Worm (Caenorhabditis elegans) whole organism, L4 larva: Measurements from ENCODE around the gene Y50E8A.1.
A peak's percentile ranks its signal among the peaks of the same experiment; 100 is the strongest.

Experiments
- D1046.2 ChIP-seq: fragments of 200-800 bp; sonication (Bioruptor generic); IDR thresholded peaks from 2 replicates; pipeline ENCODE4 v1.3.6; 2022; ENCODE audit warnings: missing genetic modification characterization, missing compliant biosample characterization
- F10B5.3 ChIP-seq: sonication (generic microtip); optimal IDR thresholded peaks from 2 replicates; lab custom pipeline; 2016; ENCODE audit warnings: mild to moderate bottlenecking, missing genetic modification characterization, missing compliant biosample characterization
- F37D6.2 ChIP-seq: sonication (generic microtip); optimal IDR thresholded peaks from 2 replicates; lab custom pipeline; 2016; ENCODE audit warnings: mild to moderate bottlenecking, missing genetic modification characterization, missing compliant biosample characterization
- F44E2.7 ChIP-seq: fragments of 200-800 bp; sonication (Bioruptor generic); IDR thresholded peaks from 2 replicates; pipeline ENCODE4 v2.1.2; 2022; ENCODE audit warnings: missing genetic modification characterization, missing compliant biosample characterization
- F49E8.2 ChIP-seq: sonication (generic microtip); optimal IDR thresholded peaks from 2 replicates; lab custom pipeline; 2016; ENCODE audit warnings: missing compliant biosample characterization, mild to moderate bottlenecking, missing genetic modification characterization, borderline replicate concordance
- R02D3.7 ChIP-seq: fragments of 150-350 bp; sonication (generic microtip); optimal IDR thresholded peaks from 3 replicates; lab custom pipeline; 2014; ENCODE audit warnings: missing biosample characterization, missing genetic modification characterization
- Y5F2A.4 ChIP-seq: fragments of 200-800 bp; sonication (Bioruptor generic); optimal IDR thresholded peaks from 2 replicates; lab custom pipeline; 2018; ENCODE audit warnings: mild to moderate bottlenecking, missing genetic modification characterization, missing compliant biosample characterization
- Y75B8A.6 ChIP-seq: fragments of 200-800 bp; sonication (Bioruptor generic); IDR thresholded peaks from 2 replicates; pipeline ENCODE4 v1.3.6; 2022; ENCODE audit warnings: missing genetic modification reagents, missing genetic modification characterization, missing compliant biosample characterization
- ama-1 ChIP-seq: fragments of 150-350 bp; optimal IDR thresholded peaks from 2 replicates; lab custom pipeline; 2014; ENCODE audit warnings: inconsistent platforms, mixed read lengths
- arid-1 ChIP-seq: fragments of 200-800 bp; sonication (Bioruptor generic); conservative IDR thresholded peaks from 2 replicates; pipeline ENCODE4 v1.3.6; 2022; ENCODE audit warnings: missing genetic modification reagents, missing genetic modification characterization, missing compliant biosample characterization
- attf-4 ChIP-seq: sonication (generic microtip); optimal IDR thresholded peaks from 3 replicates; lab custom pipeline; 2017; ENCODE audit warnings: missing biosample characterization, missing genetic modification characterization
- ceh-28 ChIP-seq: fragments of 150-350 bp; optimal IDR thresholded peaks from 2 replicates; lab custom pipeline; 2014; ENCODE audit warnings: missing biosample characterization, missing genetic modification reagents, missing genetic modification characterization
- ceh-62 ChIP-seq: sonication (generic microtip); optimal IDR thresholded peaks from 2 replicates; lab custom pipeline; 2017; ENCODE audit warnings: missing biosample characterization, missing genetic modification characterization
- ceh-82 ChIP-seq: sonication (generic microtip); optimal IDR thresholded peaks from 2 replicates; lab custom pipeline; 2017; ENCODE audit warnings: missing biosample characterization, missing genetic modification characterization
- daf-16 ChIP-seq, 3 experiments: sonication (generic microtip); optimal IDR thresholded peaks; 2 replicates each; lab custom pipeline; 2016 to 2017; ENCODE audit warnings: missing genetic modification characterization in 3 of 3, missing genetic modification reagents in 3 of 3, mild to moderate bottlenecking in 2 of 3, missing compliant biosample characterization in 2 of 3, missing biosample characterization in 1 of 3, moderate library complexity in 1 of 3
- daf-8 ChIP-seq: fragments of 200-800 bp; sonication (Bioruptor generic); IDR thresholded peaks from 2 replicates; pipeline ENCODE4 v1.3.6; 2022; ENCODE audit warnings: missing genetic modification characterization, missing compliant biosample characterization
- dmd-9 ChIP-seq: fragments of 200-800 bp; sonication (Bioruptor generic); IDR thresholded peaks from 2 replicates; pipeline ENCODE4 v1.3.6; 2022; ENCODE audit warnings: missing genetic modification reagents, missing genetic modification characterization, missing compliant biosample characterization
- duxl-1 ChIP-seq: sonication (generic microtip); optimal IDR thresholded peaks from 2 replicates; lab custom pipeline; 2016; ENCODE audit warnings: mild to moderate bottlenecking, missing genetic modification characterization, moderate library complexity, missing compliant biosample characterization; ENCODE audit not compliant: poor library complexity
- egl-27 ChIP-seq: sonication (generic microtip); optimal IDR thresholded peaks from 3 replicates; lab custom pipeline; 2017; ENCODE audit warnings: missing biosample characterization, missing genetic modification reagents, missing genetic modification characterization
- egl-43 ChIP-seq: fragments of 200-800 bp; sonication (Bioruptor generic); IDR thresholded peaks from 2 replicates; pipeline ENCODE4 v1.3.6; 2022; ENCODE audit warnings: missing genetic modification reagents, missing genetic modification characterization, missing compliant biosample characterization
- gei-8 ChIP-seq: fragments of 200-800 bp; sonication (Bioruptor generic); optimal IDR thresholded peaks from 2 replicates; lab custom pipeline; 2018; ENCODE audit warnings: mild to moderate bottlenecking, missing genetic modification characterization, missing compliant biosample characterization
- lim-7 ChIP-seq: fragments of 200-800 bp; sonication (Bioruptor generic); IDR thresholded peaks from 2 replicates; pipeline ENCODE4 v1.3.6; 2022; ENCODE audit warnings: missing genetic modification characterization, missing compliant biosample characterization
- lin-38 ChIP-seq: fragments of 200-800 bp; sonication (Bioruptor generic); IDR thresholded peaks from 2 replicates; pipeline ENCODE4 v1.3.6; 2022; ENCODE audit warnings: missing genetic modification reagents, missing genetic modification characterization, missing compliant biosample characterization
- lin-39 ChIP-seq: fragments of 150-350 bp; optimal IDR thresholded peaks from 2 replicates; lab custom pipeline; 2014; ENCODE audit warnings: missing biosample characterization, missing genetic modification reagents, missing genetic modification characterization
- madf-5 ChIP-seq, 2 experiments: fragments of 200-800 bp; sonication (Bioruptor generic); IDR thresholded peaks; 2 replicates each; pipeline ENCODE4 v1.3.6; 2022; ENCODE audit warnings: missing compliant biosample characterization in 2 of 2, missing genetic modification characterization in 2 of 2
- mdl-1 ChIP-seq, 2 experiments: fragments of 150-350 bp in 1 of 2; sonication (generic microtip) in 1 of 2; optimal IDR thresholded peaks; 2 replicates each; lab custom pipeline; 2014 to 2017; ENCODE audit warnings: missing biosample characterization in 2 of 2, missing genetic modification characterization in 2 of 2
- mdt-29 ChIP-seq: fragments of 200-800 bp; sonication (Bioruptor generic); IDR thresholded peaks from 2 replicates; pipeline ENCODE4 v1.3.6; 2022; ENCODE audit warnings: missing genetic modification reagents, missing genetic modification characterization, missing compliant biosample characterization
- mep-1 ChIP-seq: fragments of 150-350 bp; sonication (generic microtip); optimal IDR thresholded peaks from 3 replicates; lab custom pipeline; 2014; ENCODE audit warnings: missing biosample characterization, missing genetic modification characterization
- mxl-2 ChIP-seq: fragments of 200-800 bp; sonication (Bioruptor generic); conservative IDR thresholded peaks from 2 replicates; pipeline ENCODE4 v1.3.6; 2022; ENCODE audit warnings: missing genetic modification reagents, missing genetic modification characterization, missing compliant biosample characterization
- nhr-10 ChIP-seq: fragments of 150-350 bp; optimal IDR thresholded peaks from 2 replicates; lab custom pipeline; 2014; ENCODE audit warnings: missing biosample characterization, missing genetic modification characterization
- nhr-102 ChIP-seq: sonication (generic microtip); optimal IDR thresholded peaks from 2 replicates; lab custom pipeline; 2016; ENCODE audit warnings: mild to moderate bottlenecking, missing genetic modification characterization, moderate library complexity, missing compliant biosample characterization
- nhr-111 ChIP-seq: fragments of 200-800 bp; sonication (Bioruptor generic); optimal IDR thresholded peaks from 2 replicates; lab custom pipeline; 2018; ENCODE audit warnings: mild to moderate bottlenecking, missing genetic modification characterization, missing compliant biosample characterization
- nhr-41 ChIP-seq: fragments of 200-800 bp; sonication (Bioruptor generic); IDR thresholded peaks from 2 replicates; pipeline ENCODE4 v1.3.6; 2022; ENCODE audit warnings: missing genetic modification reagents, missing genetic modification characterization, missing compliant biosample characterization
- php-3 ChIP-seq: fragments of 200-800 bp; sonication (Bioruptor generic); IDR thresholded peaks from 2 replicates; pipeline ENCODE4 v1.3.6; 2022; ENCODE audit warnings: missing genetic modification reagents, missing genetic modification characterization, missing compliant biosample characterization
- set-16 ChIP-seq: fragments of 200-800 bp; sonication (Bioruptor generic); IDR thresholded peaks from 2 replicates; pipeline ENCODE4 v1.3.6; 2022; ENCODE audit warnings: missing genetic modification reagents, missing genetic modification characterization, missing compliant biosample characterization
- tag-97 ChIP-seq: fragments of 200-800 bp; sonication (Bioruptor generic); IDR thresholded peaks from 2 replicates; pipeline ENCODE4 v1.3.6; 2022; ENCODE audit warnings: missing genetic modification characterization, missing compliant biosample characterization
- unc-130 ChIP-seq: sonication (generic microtip); optimal IDR thresholded peaks from 2 replicates; lab custom pipeline; 2016; ENCODE audit warnings: missing genetic modification reagents, missing genetic modification characterization, missing compliant biosample characterization
- unc-62 ChIP-seq, 3 experiments: fragments of 150-350 bp in 1 of 3; sonication (generic microtip); optimal IDR thresholded peaks in 2 of 3; peaks in 1 of 3; 1 replicate in 1 of 3; 2 replicates in 2 of 3; lab custom pipeline; 2014 to 2017; ENCODE audit warnings: missing biosample characterization in 3 of 3, missing genetic modification characterization in 3 of 3, missing genetic modification reagents in 3 of 3, missing genotype in 1 of 3
- vab-7 ChIP-seq: fragments of 200-800 bp; sonication (Bioruptor generic); IDR thresholded peaks from 2 replicates; pipeline ENCODE4 v1.3.6; 2022; ENCODE audit warnings: missing genetic modification reagents, missing genetic modification characterization, missing compliant biosample characterization
- zfp-2 ChIP-seq: sonication (generic microtip); optimal IDR thresholded peaks from 2 replicates; lab custom pipeline; 2016; ENCODE audit warnings: mild to moderate bottlenecking, missing genetic modification characterization, missing compliant biosample characterization
- zip-2 ChIP-seq: fragments of 150-350 bp; optimal IDR thresholded peaks from 2 replicates; lab custom pipeline; 2014; ENCODE audit warnings: missing biosample characterization, missing genetic modification characterization
- ztf-7 ChIP-seq: fragments of 150-350 bp; optimal IDR thresholded peaks from 2 replicates; lab custom pipeline; 2014; ENCODE audit warnings: missing biosample characterization, missing genetic modification characterization

Gene Y50E8A.1

DNA sequence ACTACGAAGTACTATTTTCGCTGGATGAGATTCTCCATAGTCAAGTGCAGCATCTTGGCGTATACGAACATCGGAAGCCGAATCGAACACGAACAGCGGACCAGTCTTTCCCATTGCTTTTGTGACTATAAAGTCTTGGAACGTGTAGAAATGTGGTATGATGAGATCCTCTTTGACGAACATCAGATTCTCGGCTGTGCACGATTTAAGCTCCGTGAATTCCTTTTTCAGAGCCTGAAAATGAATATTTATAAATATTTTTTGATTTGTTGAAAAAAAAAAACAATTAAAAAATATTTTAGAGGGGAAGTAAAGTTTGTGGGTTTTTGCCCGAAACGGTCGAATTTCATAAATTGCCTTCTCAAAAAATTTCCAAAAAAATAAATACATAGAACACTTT lies 42.8 kb upstream of the Y50E8A.1 start:
- TF ChIP-seq tag-97 (GFP tag; lab: Robert Waterston, UW): no peak

DNA sequence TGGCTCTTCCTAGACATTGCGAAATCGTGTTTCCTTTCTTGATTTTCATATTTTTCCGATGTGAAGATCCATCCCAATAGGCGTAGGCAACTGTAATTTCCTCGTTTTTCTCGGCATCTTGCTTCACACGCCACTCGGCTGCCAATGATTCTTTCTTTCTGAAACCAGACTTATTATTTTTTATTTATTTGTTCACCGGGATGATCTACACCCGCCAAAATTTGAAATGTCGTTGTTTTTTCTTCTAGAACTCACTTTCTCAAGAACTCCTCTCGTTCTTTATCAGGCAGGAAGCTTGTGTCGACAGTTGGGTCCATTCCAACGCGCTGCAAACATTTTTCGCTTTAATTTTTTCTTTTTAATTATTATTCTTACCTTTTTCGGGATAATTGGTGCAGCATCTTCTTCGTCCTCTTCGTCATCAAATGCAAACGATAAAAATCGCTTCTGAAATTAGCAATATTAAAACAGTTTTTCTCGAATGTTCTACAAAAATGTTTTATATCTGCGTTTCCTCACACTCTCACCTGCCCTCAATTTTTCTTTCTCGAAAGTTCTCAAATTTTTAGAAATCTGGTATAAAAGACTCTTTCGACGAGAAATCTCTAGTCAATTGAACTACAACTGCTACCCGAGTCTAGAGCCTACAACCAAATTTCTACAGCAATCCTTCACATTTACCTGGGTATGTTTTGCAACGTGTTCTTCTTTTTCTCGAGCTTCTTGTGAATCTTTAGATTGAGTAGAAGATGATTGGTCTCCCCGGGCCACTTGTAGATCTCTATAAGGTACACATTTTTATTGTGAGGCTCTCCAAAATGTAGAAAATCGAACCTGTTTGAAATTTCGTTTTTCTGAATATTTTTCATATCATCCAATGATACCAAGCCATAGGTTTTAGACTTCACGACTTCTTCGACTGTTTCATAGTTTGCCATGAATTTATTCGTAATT lies 42.1 kb upstream of the Y50E8A.1 start, which contains the start of gene hsp-90:
TSS of gene hsp-90 (plus strand) at position 560 of the 954 bp plus-strand sequence.
- TF ChIP-seq lin-39 (no peak), lim-7 (GFP tag; lab: Robert Waterston, UW) (0 out of 2 replicates have a peak, but pooled peaks have one; percentile 22), mdt-29 (GFP tag; lab: Robert Waterston, UW) (0 out of 2 replicates have a peak, but pooled peaks have one; percentile 9), ama-1 (lab: Kevin White, UChicago) (peak; percentile 54), arid-1 (no peak), mdl-1 (tag; optimal IDR thresholded peaks at IDR 0.05; lab: Kevin White, UChicago) (no peak), vab-7 (GFP tag; lab: Robert Waterston, UW) (no peak)

DNA sequence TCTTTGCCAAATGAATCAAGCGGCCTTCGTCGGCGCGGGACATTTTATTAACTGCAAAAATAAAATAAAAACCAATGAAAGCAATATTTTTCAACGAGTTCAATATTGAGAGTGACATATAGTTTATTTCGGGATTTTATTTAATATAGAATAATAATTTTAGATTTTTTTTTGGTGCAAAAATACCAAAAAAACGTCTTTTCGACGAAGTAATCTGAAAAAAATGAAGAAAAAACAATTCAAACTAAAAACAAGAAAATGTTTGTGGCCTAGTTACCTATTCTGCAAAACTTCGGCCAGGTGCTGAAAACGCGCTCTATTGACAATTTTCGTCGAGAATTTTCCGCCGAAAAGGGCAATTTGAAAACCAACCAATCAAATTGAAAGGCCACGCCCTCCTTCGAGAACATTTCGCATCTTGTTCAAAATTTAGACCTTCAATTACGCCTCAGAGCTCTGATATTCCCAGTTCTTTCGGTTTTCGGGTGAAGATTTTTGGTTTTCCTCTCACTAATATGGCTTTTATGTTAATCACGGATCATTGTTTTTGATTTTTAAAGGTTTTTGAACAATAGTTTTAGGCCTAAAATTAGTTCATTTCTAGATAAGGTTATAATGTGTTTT lies 41.1 kb upstream of the Y50E8A.1 start, which contains the start of gene C47E8.4:
TSS of gene C47E8.4 (minus strand) at position 51 of the 624 bp plus-strand sequence.
- TF ChIP-seq duxl-1 (tag; lab: Kevin White, UChicago): peak; percentile 96
- peak; percentile 97 for TF ChIP-seq nhr-102 (tag; lab: Kevin White, UChicago)
- peak; percentile 98 for TF ChIP-seq mep-1 (tag; lab: Kevin White, UChicago)
- peak; percentile 86; the same call in 1 of the 2 replicates for TF ChIP-seq daf-8 (GFP tag; lab: Robert Waterston, UW)
- no peak for TF ChIP-seq attf-4
- TF ChIP-seq F37D6.2 (tag; lab: Kevin White, UChicago): peak; percentile 96
- TF ChIP-seq egl-43 (GFP tag; lab: Robert Waterston, UW): peak; percentile 89; the same call in 1 of the 2 replicates
- TF ChIP-seq F10B5.3 (tag; lab: Kevin White, UChicago): peak; percentile 92
- TF ChIP-seq mxl-2 (GFP tag; lab: Robert Waterston, UW): peak; percentile 63; the same call in 1 of the 2 replicates
- peak; percentile 64 for TF ChIP-seq set-16 (GFP tag; lab: Robert Waterston, UW)
- TF ChIP-seq F49E8.2 (tag; lab: Kevin White, UChicago): peak; percentile 95
- peak; percentile 90 for TF ChIP-seq zip-2 (tag; lab: Kevin White, UChicago)
- peak; percentile 65; the same call in 1 of the 2 replicates for TF ChIP-seq nhr-41 (GFP tag; lab: Robert Waterston, UW)
- TF ChIP-seq madf-5 (GFP tag; IDR thresholded peaks at IDR 0.05; lab: Robert Waterston, UW): peak; percentile 74 to 81; a peak in 2 of 4 replicates
- peak; percentile 99 for TF ChIP-seq lin-38 (GFP tag; lab: Robert Waterston, UW)
- TF ChIP-seq mdl-1 (tag; optimal IDR thresholded peaks at IDR 0.05; lab: Kevin White, UChicago): peak in 1 of 2 experiments; percentile 48
- no peak for TF ChIP-seq F44E2.7 (GFP tag; lab: Robert Waterston, UW)
- TF ChIP-seq D1046.2 (GFP tag; lab: Robert Waterston, UW): peak; percentile 83; the same call in 1 of the 2 replicates
- TF ChIP-seq ceh-82 (tag; lab: Kevin White, UChicago): no peak
- TF ChIP-seq Y5F2A.4 (GFP tag; lab: Kevin White, UChicago): peak; percentile 25
- TF ChIP-seq dmd-9 (GFP tag; lab: Robert Waterston, UW): peak; percentile 99
- TF ChIP-seq php-3: peak; percentile 89
- TF ChIP-seq nhr-111 (GFP tag; lab: Kevin White, UChicago): peak; percentile 54
- TF ChIP-seq nhr-10 (tag; lab: Kevin White, UChicago): peak; percentile 82
- peak; percentile 59 for TF ChIP-seq ztf-7 (tag; lab: Kevin White, UChicago)
- peak; percentile 64 for TF ChIP-seq zfp-2 (tag; lab: Kevin White, UChicago)
- TF ChIP-seq ceh-62: no peak
- TF ChIP-seq egl-27: no peak
- TF ChIP-seq ceh-28 (tag; lab: Kevin White, UChicago): no peak
- peak; percentile 80; the same call in 1 of the 2 replicates for TF ChIP-seq Y75B8A.6 (GFP tag; lab: Robert Waterston, UW)
- peak; percentile 19 for TF ChIP-seq ama-1 (lab: Kevin White, UChicago)
- TF ChIP-seq unc-62 (GFP tag; optimal IDR thresholded peaks at IDR 0.05 in 1 of 2; lab: Kevin White, UChicago): peak; percentile 56 to 99
- TF ChIP-seq unc-62 (tag; optimal IDR thresholded peaks at IDR 0.05; lab: Kevin White, UChicago): no peak
- TF ChIP-seq unc-130: peak; percentile 97
- TF ChIP-seq gei-8 (GFP tag; lab: Kevin White, UChicago): no peak
- peak; percentile 66 to 98 for TF ChIP-seq daf-16 (GFP tag; optimal IDR thresholded peaks at IDR 0.05; lab: Kevin White, UChicago)
- peak; percentile 78 for TF ChIP-seq daf-16 (tag; optimal IDR thresholded peaks at IDR 0.05; lab: Kevin White, UChicago)
- TF ChIP-seq R02D3.7 (tag; lab: Kevin White, UChicago): no peak
